Worm (Caenorhabditis elegans) whole organism, early embryonic: ENCODE results near the gene fbxa-206.

Experiments
- F13C5.2 ChIP-seq: sonication (generic microtip); optimal IDR thresholded peaks from 2 replicates; lab custom pipeline; 2017; ENCODE audit warnings: mild to moderate bottlenecking, missing genetic modification characterization, inconsistent platforms, missing compliant biosample characterization
- aly-1 ChIP-seq: sonication (generic microtip); optimal IDR thresholded peaks from 2 replicates; lab custom pipeline; 2016; ENCODE audit warnings: missing genetic modification characterization, missing compliant biosample characterization
- ama-1 ChIP-seq: fragments of 150-350 bp; optimal IDR thresholded peaks from 2 replicates; lab custom pipeline; 2014
- ceh-13 ChIP-seq: fragments of 200-800 bp; sonication (Bioruptor generic); optimal IDR thresholded peaks from 2 replicates; lab custom pipeline; 2018; ENCODE audit warnings: mild to moderate bottlenecking, missing genetic modification characterization, missing compliant biosample characterization
- ceh-36 ChIP-seq: sonication (generic microtip); optimal IDR thresholded peaks from 2 replicates; lab custom pipeline; 2016; ENCODE audit warnings: missing genetic modification characterization, inconsistent platforms, missing compliant biosample characterization
- flt-1 ChIP-seq: fragments of 200-800 bp; sonication (Bioruptor generic); IDR thresholded peaks from 2 replicates; pipeline ENCODE4 v1.3.6; 2022; ENCODE audit warnings: missing genetic modification characterization, missing compliant biosample characterization
- scrt-1 ChIP-seq: fragments of 200-800 bp; sonication (Bioruptor generic); IDR thresholded peaks from 2 replicates; pipeline ENCODE4 v1.3.6; 2022; ENCODE audit warnings: missing genetic modification characterization, missing compliant biosample characterization
- tbx-37 ChIP-seq: fragments of 200-800 bp; sonication (Bioruptor generic); conservative IDR thresholded peaks from 2 replicates; pipeline ENCODE4 v1.3.6; 2022; ENCODE audit warnings: missing genetic modification reagents, missing genetic modification characterization, missing compliant biosample characterization
- tra-4 ChIP-seq: sonication (generic microtip); optimal IDR thresholded peaks from 2 replicates; lab custom pipeline; 2017; ENCODE audit warnings: missing genetic modification characterization, missing compliant biosample characterization

DNA sequence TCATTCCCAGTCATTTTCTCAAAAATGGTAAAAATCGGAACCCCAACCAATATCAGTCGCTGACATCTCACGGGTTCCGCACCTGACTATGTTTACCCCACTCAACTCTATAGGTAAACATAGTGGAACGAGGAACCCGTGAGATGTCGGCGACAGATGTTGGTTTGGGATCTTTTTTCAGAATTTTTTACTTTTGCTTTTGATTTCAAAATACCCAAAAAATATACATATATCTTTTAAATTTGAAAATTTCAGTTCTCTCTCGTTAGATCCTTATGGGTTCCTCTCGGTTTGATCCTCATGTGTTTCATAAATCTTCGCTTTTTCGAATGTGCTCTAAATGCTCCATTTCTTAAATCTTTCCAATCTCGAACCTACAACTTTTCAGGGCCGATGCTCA, 44.6 kb downstream of the fbxa-206 start, which contains the start of gene srw-23:
- TF ChIP-seq ceh-13 (GFP tag; lab: Kevin White, UChicago) = no peak
- no peak for TF ChIP-seq flt-1 (GFP tag; lab: Robert Waterston, UW)
- TF ChIP-seq ama-1 (lab: Kevin White, UChicago) = no peak
- no peak for TF ChIP-seq aly-1
- TF ChIP-seq tbx-37 (GFP tag; lab: Robert Waterston, UW) = no peak
- no peak for TF ChIP-seq tra-4 (tag; lab: Kevin White, UChicago)
- TF ChIP-seq scrt-1 = no peak
- no peak for TF ChIP-seq ceh-36 (tag; lab: Kevin White, UChicago)
- no peak for TF ChIP-seq F13C5.2
